Fruit fly (Drosophila melanogaster) whole organism, embryonic: ENCODE results near the gene sqh.
A peak's percentile ranks its signal among the peaks of the same experiment; 100 is the strongest.

Experiments used
- Atf6 ChIP-seq: fragments of 200-800 bp; sonication (Bioruptor generic); IDR thresholded peaks from 2 replicates; pipeline ENCODE4 v1.3.6; 2022; ENCODE audit warnings: missing biosample characterization, missing genetic modification characterization
- Blimp-1 ChIP-seq: fragments of 200-800 bp; sonication (Bioruptor generic); optimal IDR thresholded peaks from 3 replicates; lab custom pipeline; 2018; ENCODE audit warnings: missing biosample characterization, missing genetic modification characterization, mild to moderate bottlenecking, moderate library complexity, missing genetic modification reagents
- CG10209 ChIP-seq: fragments of 200-800 bp; sonication (Bioruptor generic); optimal IDR thresholded peaks from 3 replicates; lab custom pipeline; 2017; ENCODE audit warnings: missing biosample characterization, mild to moderate bottlenecking, missing genetic modification characterization, missing genetic modification reagents
- CG10366 ChIP-seq: fragments of 200-800 bp; sonication (Bioruptor generic); IDR thresholded peaks from 2 replicates; pipeline ENCODE4 v1.3.6; 2022; ENCODE audit warnings: missing biosample characterization, missing genetic modification characterization
- CG11085 ChIP-seq: fragments of 200-800 bp; sonication (Bioruptor generic); IDR thresholded peaks from 2 replicates; pipeline ENCODE4 v1.3.6; 2022; ENCODE audit warnings: missing biosample characterization, missing genetic modification characterization
- CG12071 ChIP-seq: fragments of 200-800 bp; sonication (Bioruptor generic); optimal IDR thresholded peaks from 3 replicates; lab custom pipeline; 2018; ENCODE audit warnings: missing biosample characterization, mild to moderate bottlenecking, missing genetic modification characterization
- CG12155 ChIP-seq: fragments of 200-800 bp; sonication (Bioruptor generic); optimal IDR thresholded peaks from 3 replicates; lab custom pipeline; 2016; ENCODE audit warnings: missing biosample characterization, missing genetic modification characterization
- CG1233 ChIP-seq: fragments of 200-800 bp; sonication (Bioruptor generic); optimal IDR thresholded peaks from 4 replicates; lab custom pipeline; 2018; ENCODE audit warnings: missing biosample characterization, mild to moderate bottlenecking, missing genetic modification characterization
- CG13296 ChIP-seq: fragments of 200-800 bp; sonication (Bioruptor generic); optimal IDR thresholded peaks from 3 replicates; lab custom pipeline; 2018; ENCODE audit warnings: missing biosample characterization, mild to moderate bottlenecking, missing genetic modification characterization
- CG13894 ChIP-seq: fragments of 200-800 bp; sonication (Bioruptor generic); optimal IDR thresholded peaks from 3 replicates; lab custom pipeline; 2018; ENCODE audit warnings: missing biosample characterization, mild to moderate bottlenecking, missing genetic modification characterization, moderate library complexity
- CG16815 ChIP-seq: fragments of 200-800 bp; sonication (Bioruptor generic); optimal IDR thresholded peaks from 3 replicates; lab custom pipeline; 2017; ENCODE audit warnings: missing biosample characterization, mild to moderate bottlenecking, missing genetic modification characterization
- CG17829 ChIP-seq: fragments of 200-800 bp; optimal IDR thresholded peaks from 2 replicates; lab custom pipeline; 2019; ENCODE audit warnings: missing biosample characterization, mild to moderate bottlenecking, missing genetic modification characterization, moderate library complexity
- CG17912 ChIP-seq: fragments of 200-800 bp; sonication (Bioruptor generic); optimal IDR thresholded peaks from 2 replicates; lab custom pipeline; 2018; ENCODE audit warnings: missing biosample characterization, mild to moderate bottlenecking, missing genetic modification characterization
- CG1792 ChIP-seq: fragments of 200-800 bp; sonication (Bioruptor generic); optimal IDR thresholded peaks from 2 replicates; lab custom pipeline; 2016; ENCODE audit warnings: missing biosample characterization, missing genetic modification characterization
- CG18619 ChIP-seq: fragments of 200-800 bp; sonication (Bioruptor generic); optimal IDR thresholded peaks from 3 replicates; lab custom pipeline; 2017; ENCODE audit warnings: missing biosample characterization, mild to moderate bottlenecking, missing genetic modification characterization
- CG2199 ChIP-seq: fragments of 200-800 bp; sonication (Bioruptor generic); IDR thresholded peaks from 3 replicates; pipeline ENCODE4 v1.3.6; 2022; ENCODE audit warnings: missing biosample characterization, missing genetic modification characterization
- CG2712 ChIP-seq: fragments of 200-800 bp; optimal IDR thresholded peaks from 3 replicates; lab custom pipeline; 2019; ENCODE audit warnings: missing biosample characterization, mild to moderate bottlenecking, missing genetic modification characterization, moderate library complexity
- CG32772 ChIP-seq: fragments of 200-800 bp; sonication (Bioruptor generic); IDR thresholded peaks from 2 replicates; pipeline ENCODE4 v1.3.6; 2022; ENCODE audit warnings: missing biosample characterization, missing genetic modification characterization
- CG3726 ChIP-seq: fragments of 200-800 bp; sonication (Bioruptor generic); IDR thresholded peaks from 3 replicates; pipeline ENCODE4, ENCODE4 v1.3.6; 2022; ENCODE audit warnings: missing biosample characterization, missing genetic modification characterization
- CG42726 ChIP-seq: fragments of 200-800 bp; sonication (Bioruptor generic); IDR thresholded peaks from 2 replicates; pipeline ENCODE4 v1.3.6; 2022; ENCODE audit warnings: missing biosample characterization, missing genetic modification characterization; ENCODE audit not compliant: partially characterized antibody
- CG5953 ChIP-seq: fragments of 200-800 bp; sonication (Bioruptor generic); IDR thresholded peaks from 2 replicates; pipeline ENCODE4 v1.3.6; 2022; ENCODE audit warnings: missing biosample characterization, missing genetic modification characterization
- CG6254 ChIP-seq: fragments of 200-800 bp; sonication (Bioruptor generic); optimal IDR thresholded peaks from 3 replicates; lab custom pipeline; 2017; ENCODE audit warnings: mild to moderate bottlenecking, missing biosample characterization, missing genetic modification reagents, missing genetic modification characterization
- CG7928 ChIP-seq: fragments of 200-800 bp; sonication (Bioruptor generic); optimal IDR thresholded peaks from 2 replicates; lab custom pipeline; 2017; ENCODE audit warnings: missing biosample characterization, mild to moderate bottlenecking, missing genetic modification characterization
- CG8359 ChIP-seq: fragments of 200-800 bp; sonication (Bioruptor generic); optimal IDR thresholded peaks from 2 replicates; lab custom pipeline; 2017; ENCODE audit warnings: missing biosample characterization, mild to moderate bottlenecking, missing genetic modification characterization, borderline replicate concordance
- ERR ChIP-seq: fragments of 200-800 bp; sonication (Bioruptor generic); optimal IDR thresholded peaks from 2 replicates; lab custom pipeline; 2016; ENCODE audit warnings: missing biosample characterization, missing genetic modification characterization
- HHEX ChIP-seq: fragments of 200-800 bp; sonication (Bioruptor generic); optimal IDR thresholded peaks from 3 replicates; lab custom pipeline; 2017; ENCODE audit warnings: missing biosample characterization, mild to moderate bottlenecking, missing genetic modification characterization, missing genetic modification reagents
- Lpt ChIP-seq: fragments of >200 bp; optimal IDR thresholded peaks from 2 replicates; lab custom pipeline; 2018; ENCODE audit warnings: missing biosample characterization, missing genetic modification characterization
- Mes4 ChIP-seq: fragments of 200-800 bp; sonication (Bioruptor generic); optimal IDR thresholded peaks from 2 replicates; lab custom pipeline; 2016; ENCODE audit warnings: missing biosample characterization, missing genetic modification characterization
- NFAT ChIP-seq: fragments of 200-800 bp; sonication (Bioruptor generic); IDR thresholded peaks from 2 replicates; pipeline ENCODE4 v1.3.6; 2022; ENCODE audit warnings: missing biosample characterization, missing genetic modification characterization
- Optix ChIP-seq: fragments of 200-800 bp; sonication (Bioruptor generic); IDR thresholded peaks from 3 replicates; pipeline ENCODE4 v1.3.6; 2022; ENCODE audit warnings: missing biosample characterization, missing genetic modification characterization
- Rx ChIP-seq: fragments of 200-800 bp; sonication (Bioruptor generic); IDR thresholded peaks from 2 replicates; pipeline ENCODE4 v1.3.6; 2022; ENCODE audit warnings: missing biosample characterization, missing genetic modification characterization
- ac ChIP-seq: fragments of 200-800 bp; sonication (Bioruptor generic); optimal IDR thresholded peaks from 3 replicates; lab custom pipeline; 2017; ENCODE audit warnings: missing biosample characterization, mild to moderate bottlenecking, missing genetic modification characterization
- ash1 ChIP-seq: fragments of 200-800 bp; sonication (Bioruptor generic); optimal IDR thresholded peaks from 2 replicates; lab custom pipeline; 2018; ENCODE audit warnings: missing biosample characterization, mild to moderate bottlenecking, missing genetic modification characterization
- bcd ChIP-seq: fragments of 200-800 bp; sonication (Bioruptor generic); optimal IDR thresholded peaks from 2 replicates; lab custom pipeline; 2017; ENCODE audit warnings: missing biosample characterization, mild to moderate bottlenecking, missing genetic modification characterization
- chif ChIP-seq, 2 experiments: fragments of 200-800 bp; sonication (Bioruptor generic); optimal IDR thresholded peaks; 3 replicates each; lab custom pipeline; 2016; ENCODE audit warnings: missing biosample characterization in 2 of 2, missing genetic modification characterization in 2 of 2
- chm ChIP-seq: fragments of 200-800 bp; sonication (Bioruptor generic); IDR thresholded peaks from 2 replicates; pipeline ENCODE4 v1.3.6; 2022; ENCODE audit warnings: missing biosample characterization, missing genetic modification characterization
- chn ChIP-seq: fragments of 200-800 bp; sonication (Bioruptor generic); optimal IDR thresholded peaks from 2 replicates; lab custom pipeline; 2016; ENCODE audit warnings: missing biosample characterization, missing genetic modification characterization
- klu ChIP-seq: fragments of 200-800 bp; sonication (Bioruptor generic); IDR thresholded peaks from 2 replicates; pipeline ENCODE4 v1.3.6; 2022; ENCODE audit warnings: missing biosample characterization, missing genetic modification characterization
- nom ChIP-seq: fragments of 200-800 bp; sonication (Bioruptor generic); optimal IDR thresholded peaks from 2 replicates; lab custom pipeline; 2017; ENCODE audit warnings: missing biosample characterization, missing genetic modification characterization, mild to moderate bottlenecking, moderate library complexity, missing genetic modification reagents
- onecut ChIP-seq: fragments of 200-800 bp; sonication (Bioruptor generic); IDR thresholded peaks from 2 replicates; pipeline ENCODE4 v1.3.6; 2022; ENCODE audit warnings: missing biosample characterization, missing genetic modification characterization
- pros ChIP-seq: fragments of 200-800 bp; sonication (Bioruptor generic); optimal IDR thresholded peaks from 3 replicates; lab custom pipeline; 2019; ENCODE audit warnings: missing biosample characterization, mild to moderate bottlenecking, missing genetic modification characterization, moderate library complexity
- ranshi ChIP-seq: fragments of 200-800 bp; sonication (Bioruptor generic); IDR thresholded peaks from 2 replicates; pipeline ENCODE4 v1.3.6; 2022; ENCODE audit warnings: missing biosample characterization, missing genetic modification characterization
- repo ChIP-seq: fragments of 200-800 bp; sonication (Bioruptor generic); optimal IDR thresholded peaks from 2 replicates; lab custom pipeline; 2016; ENCODE audit warnings: missing biosample characterization, missing genetic modification characterization
- slbo ChIP-seq: fragments of 200-800 bp; sonication (Bioruptor generic); IDR thresholded peaks from 2 replicates; pipeline ENCODE4 v1.3.6; 2022; ENCODE audit warnings: missing biosample characterization, missing genetic modification characterization
- sna ChIP-seq: fragments of 200-800 bp; sonication (Bioruptor generic); IDR thresholded peaks from 2 replicates; pipeline ENCODE4 v1.3.6; 2022; ENCODE audit warnings: missing biosample characterization, missing genetic modification characterization; ENCODE audit not compliant: partially characterized antibody
- sob ChIP-seq: fragments of 200-800 bp; sonication (Bioruptor generic); IDR thresholded peaks from 2 replicates; pipeline ENCODE4 v1.3.6; 2022; ENCODE audit warnings: missing biosample characterization, missing genetic modification characterization
- tx ChIP-seq: fragments of 200-800 bp; sonication (Bioruptor generic); optimal IDR thresholded peaks from 2 replicates; lab custom pipeline; 2016; ENCODE audit warnings: missing biosample characterization, missing genetic modification characterization
- vvl ChIP-seq: fragments of 200-800 bp; sonication (Bioruptor generic); IDR thresholded peaks from 2 replicates; pipeline ENCODE4 v1.3.6; 2022; ENCODE audit warnings: missing biosample characterization, missing genetic modification characterization
- wdn ChIP-seq: fragments of 200-800 bp; sonication (Bioruptor generic); IDR thresholded peaks from 2 replicates; pipeline ENCODE4 v1.3.6; 2022; ENCODE audit warnings: missing biosample characterization, missing genetic modification characterization

Gene sqh

DNA sequence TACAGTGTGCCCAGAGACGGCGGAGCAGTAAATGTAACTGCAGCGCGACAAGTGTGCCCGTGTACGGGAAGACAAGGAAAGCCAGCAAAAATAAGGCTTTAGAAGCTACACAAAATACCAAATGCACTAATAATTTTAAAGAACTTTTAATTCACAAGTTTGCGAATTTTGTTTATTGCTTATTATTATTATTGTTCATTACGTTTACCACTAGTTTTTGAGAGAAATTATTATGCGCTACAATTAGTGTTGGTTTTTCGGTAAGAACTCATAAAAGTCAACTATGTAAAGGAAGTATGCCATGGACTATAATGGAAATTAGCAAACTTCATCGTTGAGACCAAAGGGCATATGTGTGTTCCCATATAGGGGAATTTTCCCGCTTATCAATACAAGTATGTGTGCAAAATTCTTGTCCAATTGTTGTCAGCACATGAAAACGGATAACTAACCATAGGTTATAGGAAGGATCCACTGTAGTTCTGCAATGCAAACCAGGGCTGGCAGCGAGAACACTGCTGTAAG lies 42.3 kb upstream of the sqh start, which contains the start of gene schlank (continued):
- TF ChIP-seq ash1 (no peak), CG5953 (0 out of 2 replicates have a peak, but pooled peaks have one; percentile 13), CG12155 (peak; percentile 27), Optix (GFP tag; lab: Robert Waterston, UW) (peak; percentile 63; the same call in 2 of the 3 replicates), chif (GFP tag; optimal IDR thresholded peaks at IDR 0.05; lab: Kevin White, UChicago) (peak; percentile 8 to 46), vvl (peak; percentile 68), ac (GFP tag; lab: Kevin White, UChicago) (no peak), chn (peak; percentile 62), NFAT (GFP tag; lab: Robert Waterston, UW) (peak; percentile 61), CG16815 (GFP tag; lab: Kevin White, UChicago) (peak; percentile 33), CG11085 (GFP tag; lab: Robert Waterston, UW) (peak; percentile 22; the same call in 1 of the 2 replicates), Blimp-1 (GFP tag; lab: Kevin White, UChicago) (no peak), CG3726 (GFP tag; lab: Robert Waterston, UW) (no peak), HHEX (GFP tag; lab: Kevin White, UChicago) (peak; percentile 12), CG2199 (GFP tag; lab: Robert Waterston, UW) (no peak), bcd (GFP tag; lab: Kevin White, UChicago) (peak; percentile 21), CG17829 (tag; lab: Kevin White, UChicago) (peak; percentile 28), tx (GFP tag; lab: Kevin White, UChicago) (peak; percentile 27), sna (GFP tag; lab: Robert Waterston, UW) (no peak), CG17912 (GFP tag; lab: Kevin White, UChicago) (no peak), CG1233 (GFP tag; lab: Kevin White, UChicago) (peak; percentile 2), Atf6 (GFP tag; lab: Robert Waterston, UW) (peak; percentile 53; the same call in 1 of the 2 replicates), Rx (peak; percentile 37; the same call in 1 of the 2 replicates), chm (GFP tag; lab: Robert Waterston, UW) (no peak; the same call in 1 of the 2 replicates), CG7928 (GFP tag; lab: Kevin White, UChicago) (peak; percentile 85), CG1792 (GFP tag; lab: Kevin White, UChicago) (no peak), CG18619 (peak; percentile 10), slbo (GFP tag; lab: Robert Waterston, UW) (peak; percentile 81), CG12071 (peak; percentile 25), ranshi (peak; percentile 57; the same call in 1 of the 2 replicates), pros (GFP tag; lab: Kevin White, UChicago) (no peak), CG13296 (GFP tag; lab: Kevin White, UChicago) (peak; percentile 31), klu (GFP tag; lab: Robert Waterston, UW) (peak; percentile 22; the same call in 1 of the 2 replicates), sob (GFP tag; lab: Robert Waterston, UW) (peak; percentile 27; the same call in 1 of the 2 replicates), CG6254 (GFP tag; lab: Kevin White, UChicago) (no peak), CG10366 (peak; percentile 61; the same call in 1 of the 2 replicates), CG2712 (tag; lab: Kevin White, UChicago) (peak; percentile 54), onecut (GFP tag; lab: Robert Waterston, UW) (peak; percentile 8; the same call in 1 of the 2 replicates), CG32772 (GFP tag; lab: Robert Waterston, UW) (peak; percentile 50; the same call in 1 of the 2 replicates), CG8359 (GFP tag; lab: Kevin White, UChicago) (no peak), repo (GFP tag; lab: Kevin White, UChicago) (peak; percentile 24), CG10209 (GFP tag; lab: Kevin White, UChicago) (peak; percentile 17), nom (GFP tag; lab: Kevin White, UChicago) (no peak), Mes4 (GFP tag; lab: Kevin White, UChicago) (no peak), CG42726 (GFP tag; lab: Robert Waterston, UW) (no peak), CG13894 (tag; lab: Kevin White, UChicago) (peak; percentile 23), ERR (peak; percentile 46), wdn (GFP tag; lab: Robert Waterston, UW) (peak; percentile 56), Lpt (GFP tag; lab: Kevin White, UChicago) (no peak)
